Fruit fly (Drosophila melanogaster) whole organism, embryonic: ENCODE measurements around the gene Lip2.

Source experiments
- CG13123 ChIP-seq: fragments of 200-800 bp; sonication (Bioruptor generic); optimal IDR thresholded peaks from 2 replicates; lab custom pipeline; 2016; ENCODE audit warnings: missing biosample characterization, missing genetic modification characterization
- CG33213 ChIP-seq: fragments of 200-800 bp; sonication (Bioruptor generic); optimal IDR thresholded peaks from 3 replicates; lab custom pipeline; 2016; ENCODE audit warnings: missing biosample characterization, missing genetic modification characterization
- Hmx ChIP-seq: fragments of 200-800 bp; sonication (Bioruptor generic); optimal IDR thresholded peaks from 2 replicates; lab custom pipeline; 2016; ENCODE audit warnings: missing biosample characterization, missing genetic modification characterization

DNA sequence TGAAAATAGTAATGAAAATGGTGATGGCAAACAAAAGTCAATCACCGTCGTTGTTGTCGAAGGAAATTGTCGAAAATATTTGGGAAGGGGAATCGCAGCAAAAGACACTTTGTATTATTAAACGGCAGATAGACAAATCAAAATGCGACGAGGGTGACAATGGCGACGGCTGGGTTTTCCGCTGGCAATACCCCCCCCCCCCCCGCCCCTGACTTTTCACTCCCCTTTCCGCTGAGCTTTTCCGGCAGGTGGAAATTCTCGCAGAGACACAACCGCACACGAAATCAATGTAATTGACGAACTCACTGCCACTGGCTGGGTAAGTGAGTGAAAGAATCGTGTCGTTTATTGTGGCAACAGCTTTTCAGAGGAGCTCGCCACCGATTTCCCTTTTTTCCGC lies 1.2 kb downstream of the Lip2 start:
- TF ChIP-seq CG33213 (GFP tag; lab: Kevin White, UChicago): no peak
- TF ChIP-seq CG13123 (GFP tag; lab: Kevin White, UChicago): no peak
- no peak for TF ChIP-seq Hmx (GFP tag; lab: Kevin White, UChicago)
